Worm (Caenorhabditis elegans) whole organism, midembryonic: ENCODE data around the gene srt-41.

Experiments
- T22C8.4 ChIP-seq: fragments of 200-800 bp; sonication (Bioruptor generic); IDR thresholded peaks from 2 replicates; pipeline ENCODE4 v1.3.6; 2022; ENCODE audit warnings: missing genetic modification characterization, missing compliant biosample characterization
- cog-1 ChIP-seq: sonication (generic microtip); optimal IDR thresholded peaks from 2 replicates; lab custom pipeline; 2016; ENCODE audit warnings: missing genetic modification characterization, missing compliant biosample characterization
- flt-1 ChIP-seq: fragments of 200-800 bp; sonication (Bioruptor generic); IDR thresholded peaks from 2 replicates; pipeline ENCODE4 v1.3.6; 2022; ENCODE audit warnings: missing genetic modification characterization, missing compliant biosample characterization
- klf-2 ChIP-seq: fragments of 200-800 bp; sonication (Bioruptor generic); conservative IDR thresholded peaks from 2 replicates; pipeline ENCODE4 v1.3.6; 2022; ENCODE audit warnings: missing genetic modification reagents, missing genetic modification characterization, missing compliant biosample characterization
- med-1 ChIP-seq: sonication (generic microtip); optimal IDR thresholded peaks from 2 replicates; lab custom pipeline; 2017; ENCODE audit warnings: missing genetic modification characterization, mild to moderate bottlenecking, missing compliant biosample characterization, antibody characterized with exemption, missing genetic modification reagents; ENCODE audit not compliant: insufficient read depth
- ref-1 ChIP-seq: fragments of 200-800 bp; sonication (Bioruptor generic); conservative IDR thresholded peaks from 2 replicates; pipeline ENCODE4 v1.3.6; 2022; ENCODE audit warnings: missing genetic modification reagents, missing genetic modification characterization, missing compliant biosample characterization
- tab-1 ChIP-seq: fragments of 200-800 bp; sonication (Bioruptor generic); IDR thresholded peaks from 2 replicates; pipeline ENCODE4 v1.3.6; 2022; ENCODE audit warnings: missing genetic modification characterization, missing compliant biosample characterization
- ztf-23 ChIP-seq: fragments of 200-800 bp; sonication (Bioruptor generic); IDR thresholded peaks from 2 replicates; pipeline ENCODE4 v1.3.6; 2022; ENCODE audit warnings: missing genetic modification reagents, missing genetic modification characterization, missing compliant biosample characterization
- ztf-29 ChIP-seq: fragments of 200-800 bp; sonication (Bioruptor generic); IDR thresholded peaks from 2 replicates; pipeline ENCODE4 v1.3.6; 2022; ENCODE audit warnings: missing genetic modification reagents, missing genetic modification characterization, missing compliant biosample characterization

The srt-41 gene

ce11 chrV:1760682-1761081 is 42.3 kb downstream of the srt-41 start, which contains the start of gene clec-205:
Gene clec-205, plus strand, starts transcription at chrV:1760893.
- TF ChIP-seq ztf-29 (GFP tag; lab: Robert Waterston, UW): no peak
- TF ChIP-seq med-1 (GFP tag; lab: Kevin White, UChicago): no peak

ce11 chrV:1756856-1757255 is 46.1 kb downstream of the srt-41 start, which contains the start of gene clec-204:
Gene clec-204, plus strand, starts transcription at chrV:1757156.
- TF ChIP-seq med-1 (GFP tag; lab: Kevin White, UChicago) (no peak), tab-1 (GFP tag; lab: Robert Waterston, UW) (no peak), ztf-23 (GFP tag; lab: Robert Waterston, UW) (no peak), ref-1 (no peak), flt-1 (GFP tag; lab: Robert Waterston, UW) (no peak), ztf-29 (GFP tag; lab: Robert Waterston, UW) (no peak)

ce11 chrV:1756099-1756498 is 46.8 kb downstream of the srt-41 start:
- no peak for TF ChIP-seq ztf-23 (GFP tag; lab: Robert Waterston, UW)

DNA sequence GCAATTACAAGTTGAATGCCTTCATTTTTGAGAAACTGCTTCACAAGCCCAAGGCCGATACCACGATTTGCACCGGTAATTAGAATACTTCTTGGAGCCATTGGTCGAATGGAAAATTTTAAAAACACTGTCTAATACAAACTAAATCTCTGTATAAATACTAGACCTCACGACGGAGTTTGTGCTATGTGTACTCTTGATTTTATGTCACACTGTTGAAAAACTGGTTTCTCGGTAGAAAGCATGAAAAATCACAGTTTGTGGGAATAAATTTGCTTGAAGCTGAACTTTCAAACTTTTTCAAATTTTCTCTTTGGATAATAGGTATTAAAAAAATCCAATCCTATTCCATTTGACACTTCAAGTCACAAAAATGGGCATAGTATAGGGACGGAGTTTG is 47.4 kb downstream of the srt-41 start, which contains the start of gene ZK697.14:
ZK697.14 (minus strand) TSS at position 101 of the 400 bp plus-strand sequence.
- TF ChIP-seq T22C8.4 (GFP tag; lab: Robert Waterston, UW) (no peak), cog-1 (tag; lab: Kevin White, UChicago) (no peak), med-1 (GFP tag; lab: Kevin White, UChicago) (no peak), ztf-23 (GFP tag; lab: Robert Waterston, UW) (no peak), tab-1 (GFP tag; lab: Robert Waterston, UW) (no peak), klf-2 (GFP tag; lab: Robert Waterston, UW) (no peak), ztf-29 (GFP tag; lab: Robert Waterston, UW) (no peak), ref-1 (no peak), flt-1 (GFP tag; lab: Robert Waterston, UW) (no peak)

DNA sequence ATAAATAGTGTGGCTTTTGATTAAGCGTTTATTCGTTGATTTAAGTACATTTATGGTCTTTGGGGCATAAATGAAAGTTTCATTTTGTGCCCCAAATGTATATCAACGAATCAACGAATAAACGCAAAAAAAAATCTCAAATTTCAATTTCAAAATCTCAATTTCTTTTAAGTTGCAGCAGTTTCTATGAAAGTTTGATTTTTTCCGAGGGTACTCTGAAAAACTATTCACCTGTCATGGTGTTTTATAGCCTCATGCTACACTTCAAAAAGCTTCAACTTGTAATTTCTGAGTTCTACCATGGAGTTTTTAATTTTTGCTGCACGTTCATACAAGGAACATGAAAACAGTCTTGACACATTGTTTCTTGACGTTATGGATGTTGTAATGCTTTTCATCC is 50.4 kb downstream of the srt-41 start, which contains the start of gene ZK697.1:
ZK697.1 (plus strand) TSS at position 301 of the 400 bp plus-strand sequence.
- no peak for TF ChIP-seq flt-1 (GFP tag; lab: Robert Waterston, UW)
- TF ChIP-seq ref-1: no peak
- TF ChIP-seq tab-1 (GFP tag; lab: Robert Waterston, UW): no peak
- TF ChIP-seq T22C8.4 (GFP tag; lab: Robert Waterston, UW): no peak
- TF ChIP-seq ztf-23 (GFP tag; lab: Robert Waterston, UW): no peak
- TF ChIP-seq klf-2 (GFP tag; lab: Robert Waterston, UW): no peak
- TF ChIP-seq cog-1 (tag; lab: Kevin White, UChicago): no peak
- no peak for TF ChIP-seq med-1 (GFP tag; lab: Kevin White, UChicago)
- no peak for TF ChIP-seq ztf-29 (GFP tag; lab: Robert Waterston, UW)

DNA sequence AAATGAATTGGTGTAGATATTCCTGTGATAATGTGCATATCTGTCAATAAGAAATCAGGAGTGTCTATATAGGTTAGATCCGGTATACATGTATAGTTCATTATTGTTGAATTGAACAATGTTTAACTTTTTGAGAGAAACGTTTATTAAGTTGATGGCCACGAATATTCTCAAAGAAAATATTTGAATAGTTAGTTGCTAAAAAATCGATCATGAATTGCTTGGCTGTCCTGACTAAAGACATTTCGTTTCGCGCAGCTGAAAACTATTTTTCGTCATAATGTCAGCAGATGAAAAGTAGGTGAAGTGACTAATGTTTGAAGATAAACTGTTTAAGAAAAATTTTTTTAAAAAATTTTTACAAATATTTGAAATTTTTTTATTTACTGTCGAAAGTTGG is 51.5 kb downstream of the srt-41 start, which contains the start of gene srh-199:
srh-199 (minus strand) TSS at position 101 of the 400 bp plus-strand sequence.
- TF ChIP-seq cog-1 (tag; lab: Kevin White, UChicago) (no peak), flt-1 (GFP tag; lab: Robert Waterston, UW) (no peak), T22C8.4 (GFP tag; lab: Robert Waterston, UW) (no peak), tab-1 (GFP tag; lab: Robert Waterston, UW) (no peak), ztf-23 (GFP tag; lab: Robert Waterston, UW) (no peak), med-1 (GFP tag; lab: Kevin White, UChicago) (no peak), ref-1 (no peak), ztf-29 (GFP tag; lab: Robert Waterston, UW) (no peak), klf-2 (GFP tag; lab: Robert Waterston, UW) (no peak)
